Worm (Caenorhabditis elegans) whole organism, L4 larva: Measurements from ENCODE around the gene F44D12.2.
A peak's percentile ranks its signal among the peaks of the same experiment; 100 is the strongest.

ENCODE experiments used
- F10B5.3 ChIP-seq: sonication (generic microtip); optimal IDR thresholded peaks from 2 replicates; lab custom pipeline; 2016; ENCODE audit warnings: mild to moderate bottlenecking, missing genetic modification characterization, missing compliant biosample characterization
- F37D6.2 ChIP-seq: sonication (generic microtip); optimal IDR thresholded peaks from 2 replicates; lab custom pipeline; 2016; ENCODE audit warnings: mild to moderate bottlenecking, missing genetic modification characterization, missing compliant biosample characterization
- F49E8.2 ChIP-seq: sonication (generic microtip); optimal IDR thresholded peaks from 2 replicates; lab custom pipeline; 2016; ENCODE audit warnings: missing compliant biosample characterization, mild to moderate bottlenecking, missing genetic modification characterization, borderline replicate concordance
- T26A8.4 ChIP-seq: fragments of 200-800 bp; sonication (Bioruptor generic); IDR thresholded peaks from 2 replicates; pipeline ENCODE4 v1.3.6; 2022; ENCODE audit warnings: missing genetic modification characterization, missing compliant biosample characterization
- Y105C5A.15 ChIP-seq: fragments of 200-800 bp; sonication (Bioruptor generic); IDR thresholded peaks from 2 replicates; pipeline ENCODE4 v1.3.6; 2022; ENCODE audit warnings: missing genetic modification characterization, missing compliant biosample characterization
- Y75B8A.6 ChIP-seq: fragments of 200-800 bp; sonication (Bioruptor generic); IDR thresholded peaks from 2 replicates; pipeline ENCODE4 v1.3.6; 2022; ENCODE audit warnings: missing genetic modification reagents, missing genetic modification characterization, missing compliant biosample characterization
- ZK337.2 ChIP-seq: fragments of 200-800 bp; sonication (Bioruptor generic); IDR thresholded peaks from 2 replicates; pipeline ENCODE4 v1.3.6; 2022; ENCODE audit warnings: missing genetic modification reagents, missing genetic modification characterization, missing compliant biosample characterization
- aha-1 ChIP-seq: fragments of 150-350 bp; peaks from one replicate; lab custom pipeline; 2014; ENCODE audit warnings: missing biosample characterization, missing genetic modification characterization
- aly-2 ChIP-seq: sonication (generic microtip); optimal IDR thresholded peaks from 2 replicates; lab custom pipeline; 2018; ENCODE audit warnings: missing biosample characterization, missing genetic modification characterization
- arid-1 ChIP-seq: fragments of 200-800 bp; sonication (Bioruptor generic); conservative IDR thresholded peaks from 2 replicates; pipeline ENCODE4 v1.3.6; 2022; ENCODE audit warnings: missing genetic modification reagents, missing genetic modification characterization, missing compliant biosample characterization
- ceh-28 ChIP-seq: fragments of 150-350 bp; optimal IDR thresholded peaks from 2 replicates; lab custom pipeline; 2014; ENCODE audit warnings: missing biosample characterization, missing genetic modification reagents, missing genetic modification characterization
- ceh-44 ChIP-seq: fragments of 200-800 bp; sonication (Bioruptor generic); IDR thresholded peaks from 2 replicates; pipeline ENCODE4 v1.3.6; 2022; ENCODE audit warnings: missing genetic modification reagents, missing genetic modification characterization, missing compliant biosample characterization
- ceh-82 ChIP-seq: sonication (generic microtip); optimal IDR thresholded peaks from 2 replicates; lab custom pipeline; 2017; ENCODE audit warnings: missing biosample characterization, missing genetic modification characterization
- ctbp-1 ChIP-seq: fragments of 200-800 bp; sonication (Bioruptor generic); IDR thresholded peaks from 2 replicates; pipeline ENCODE4 v1.3.6; 2022; ENCODE audit warnings: missing genetic modification reagents, missing genetic modification characterization, missing compliant biosample characterization
- dmd-8 ChIP-seq: fragments of 200-800 bp; sonication (Bioruptor generic); IDR thresholded peaks from 2 replicates; pipeline ENCODE4 v1.3.6; 2022; ENCODE audit warnings: missing genetic modification characterization, missing compliant biosample characterization
- gei-8 ChIP-seq: fragments of 200-800 bp; sonication (Bioruptor generic); optimal IDR thresholded peaks from 2 replicates; lab custom pipeline; 2018; ENCODE audit warnings: mild to moderate bottlenecking, missing genetic modification characterization, missing compliant biosample characterization
- hif-1 ChIP-seq, 2 experiments: sonication (generic microtip); optimal IDR thresholded peaks; 2 replicates each; lab custom pipeline; 2016 to 2017; ENCODE audit warnings: missing compliant biosample characterization in 2 of 2, missing genetic modification characterization in 2 of 2, missing genetic modification reagents in 2 of 2, missing genotype in 2 of 2, mild to moderate bottlenecking in 1 of 2
- hlh-11 ChIP-seq: fragments of 200-800 bp; sonication (Bioruptor generic); optimal IDR thresholded peaks from 2 replicates; lab custom pipeline; 2018; ENCODE audit warnings: mild to moderate bottlenecking, missing genetic modification characterization, missing compliant biosample characterization
- lim-7 ChIP-seq: fragments of 200-800 bp; sonication (Bioruptor generic); IDR thresholded peaks from 2 replicates; pipeline ENCODE4 v1.3.6; 2022; ENCODE audit warnings: missing genetic modification characterization, missing compliant biosample characterization
- lin-1 ChIP-seq: fragments of 200-800 bp; sonication (Bioruptor generic); IDR thresholded peaks from 2 replicates; pipeline ENCODE4 v1.3.6; 2022; ENCODE audit warnings: missing genetic modification reagents, missing genetic modification characterization, missing compliant biosample characterization
- lin-15B ChIP-seq: fragments of 150-350 bp; sonication (generic microtip); optimal IDR thresholded peaks from 3 replicates; lab custom pipeline; 2014; ENCODE audit warnings: missing biosample characterization, missing genetic modification characterization
- lin-38 ChIP-seq: fragments of 200-800 bp; sonication (Bioruptor generic); IDR thresholded peaks from 2 replicates; pipeline ENCODE4 v1.3.6; 2022; ENCODE audit warnings: missing genetic modification reagents, missing genetic modification characterization, missing compliant biosample characterization
- lsy-2 ChIP-seq, 2 experiments: fragments of 150-350 bp in 1 of 2; sonication (generic microtip) in 1 of 2; optimal IDR thresholded peaks; 2 replicates each; lab custom pipeline; 2014 to 2017; ENCODE audit warnings: missing biosample characterization in 2 of 2, missing genetic modification characterization in 2 of 2
- mdt-29 ChIP-seq: fragments of 200-800 bp; sonication (Bioruptor generic); IDR thresholded peaks from 2 replicates; pipeline ENCODE4 v1.3.6; 2022; ENCODE audit warnings: missing genetic modification reagents, missing genetic modification characterization, missing compliant biosample characterization
- mep-1 ChIP-seq: fragments of 150-350 bp; sonication (generic microtip); optimal IDR thresholded peaks from 3 replicates; lab custom pipeline; 2014; ENCODE audit warnings: missing biosample characterization, missing genetic modification characterization
- nhr-11 ChIP-seq: fragments of 150-350 bp; optimal IDR thresholded peaks from 2 replicates; lab custom pipeline; 2014; ENCODE audit warnings: missing biosample characterization, missing genetic modification characterization
- nhr-25 ChIP-seq: sonication (generic microtip); optimal IDR thresholded peaks from 2 replicates; lab custom pipeline; 2017; ENCODE audit warnings: missing genetic modification characterization, mild to moderate bottlenecking, missing compliant biosample characterization, antibody characterized with exemption, moderate library complexity, borderline replicate concordance; ENCODE audit not compliant: insufficient read depth
- nhr-28 ChIP-seq: fragments of 150-350 bp; optimal IDR thresholded peaks from 2 replicates; lab custom pipeline; 2014; ENCODE audit warnings: missing biosample characterization, missing genetic modification characterization
- nhr-41 ChIP-seq: fragments of 200-800 bp; sonication (Bioruptor generic); IDR thresholded peaks from 2 replicates; pipeline ENCODE4 v1.3.6; 2022; ENCODE audit warnings: missing genetic modification reagents, missing genetic modification characterization, missing compliant biosample characterization
- nhr-6 ChIP-seq: fragments of 150-350 bp; optimal IDR thresholded peaks from 2 replicates; lab custom pipeline; 2014; ENCODE audit warnings: missing biosample characterization, missing genetic modification characterization
- saeg-2 ChIP-seq: fragments of 200-800 bp; sonication (Bioruptor generic); IDR thresholded peaks from 2 replicates; pipeline ENCODE4 v1.3.6; 2022; ENCODE audit warnings: missing genetic modification reagents, missing genetic modification characterization, missing compliant biosample characterization
- snpc-4 ChIP-seq: fragments of 150-350 bp; optimal IDR thresholded peaks from 2 replicates; lab custom pipeline; 2014; ENCODE audit warnings: missing biosample characterization, missing genetic modification characterization
- spr-1 ChIP-seq: sonication (generic microtip); optimal IDR thresholded peaks from 2 replicates; lab custom pipeline; 2016; ENCODE audit warnings: mild to moderate bottlenecking, missing genetic modification characterization, missing compliant biosample characterization
- spr-3 ChIP-seq: fragments of 200-800 bp; sonication (Bioruptor generic); optimal IDR thresholded peaks from 2 replicates; lab custom pipeline; 2018; ENCODE audit warnings: mild to moderate bottlenecking, missing genetic modification characterization, missing compliant biosample characterization
- tra-1 ChIP-seq: fragments of 200-800 bp; sonication (Bioruptor generic); IDR thresholded peaks from 2 replicates; pipeline ENCODE4 v1.3.6; 2022; ENCODE audit warnings: missing genetic modification reagents, missing genetic modification characterization, missing compliant biosample characterization
- vab-7 ChIP-seq: fragments of 200-800 bp; sonication (Bioruptor generic); IDR thresholded peaks from 2 replicates; pipeline ENCODE4 v1.3.6; 2022; ENCODE audit warnings: missing genetic modification reagents, missing genetic modification characterization, missing compliant biosample characterization
- zag-1 ChIP-seq: fragments of 150-350 bp; optimal IDR thresholded peaks from 2 replicates; lab custom pipeline; 2014; ENCODE audit warnings: missing biosample characterization, missing genetic modification characterization
- zip-2 ChIP-seq: fragments of 150-350 bp; optimal IDR thresholded peaks from 2 replicates; lab custom pipeline; 2014; ENCODE audit warnings: missing biosample characterization, missing genetic modification characterization
- ztf-11 ChIP-seq: fragments of 150-350 bp; optimal IDR thresholded peaks from 2 replicates; lab custom pipeline; 2014; ENCODE audit warnings: missing biosample characterization, missing genetic modification characterization

Gene F44D12.2

ce11 chrIV:10022991-10023390 lies 5.5 kb upstream of the F44D12.2 start, which contains the start of gene F44D12.8:
Gene F44D12.8 (plus strand): TSS chrIV:10023291.
- TF ChIP-seq Y105C5A.15 (GFP tag; lab: Robert Waterston, UW): no peak
- no peak for TF ChIP-seq nhr-11 (tag; lab: Kevin White, UChicago)
- no peak for TF ChIP-seq lin-1 (GFP tag; lab: Robert Waterston, UW)
- TF ChIP-seq ZK337.2 (GFP tag; lab: Robert Waterston, UW): no peak

- TF ChIP-seq Y75B8A.6 (no peak), ztf-11 (tag; lab: Kevin White, UChicago) (no peak), dmd-8 (no peak), zip-2 (tag; lab: Kevin White, UChicago) (no peak), mdt-29 (GFP tag; lab: Robert Waterston, UW) (no peak), spr-3 (GFP tag; lab: Kevin White, UChicago) (no peak), saeg-2 (GFP tag; lab: Robert Waterston, UW) (no peak), nhr-41 (GFP tag; lab: Robert Waterston, UW) (no peak), mep-1 (no peak), ctbp-1 (GFP tag; lab: Robert Waterston, UW) (no peak), snpc-4 (no peak), aly-2 (tag; lab: Kevin White, UChicago) (no peak), nhr-25 (tag; lab: Kevin White, UChicago) (no peak)
These were observed 3.8 kb upstream of the F44D12.2 start, which contains the start of gene F44D12.19 for ce11 chrIV:10021283-10021682. Gene F44D12.19 (plus strand): TSS chrIV:10021583.

- TF ChIP-seq aha-1 (tag; lab: Kevin White, UChicago) (no peak), ceh-44 (GFP tag; lab: Robert Waterston, UW) (no peak), lsy-2 (tag; optimal IDR thresholded peaks at IDR 0.05; lab: Kevin White, UChicago) (no peak), ceh-82 (tag; lab: Kevin White, UChicago) (no peak), F10B5.3 (tag; lab: Kevin White, UChicago) (no peak), arid-1 (no peak), F37D6.2 (tag; lab: Kevin White, UChicago) (no peak), ceh-28 (no peak), T26A8.4 (no peak), gei-8 (GFP tag; lab: Kevin White, UChicago) (no peak), hlh-11 (tag; lab: Kevin White, UChicago) (no peak), vab-7 (GFP tag; lab: Robert Waterston, UW) (no peak), hif-1 (tag; optimal IDR thresholded peaks at IDR 0.05; lab: Kevin White, UChicago) (no peak), lin-15B (tag; lab: Kevin White, UChicago) (no peak), nhr-6 (tag; lab: Kevin White, UChicago) (no peak), spr-1 (no peak), snpc-4 (no peak), nhr-25 (tag; lab: Kevin White, UChicago) (no peak), mep-1 (no peak)
These were observed 556 bp downstream of the F44D12.2 start, which contains the start of gene ent-7 for ce11 chrIV:10016977-10017376. Gene ent-7 (plus strand): TSS chrIV:10017277.

ce11 chrIV:10009536-10009935 lies 8.0 kb downstream of the F44D12.2 start, which contains the start of gene magu-4:
Gene magu-4 (plus strand): TSS chrIV:10009753.
- TF ChIP-seq aha-1 (tag; lab: Kevin White, UChicago): peak; percentile 60
- no peak for TF ChIP-seq lim-7
- no peak for TF ChIP-seq F49E8.2 (tag; lab: Kevin White, UChicago)
- no peak for TF ChIP-seq tra-1 (GFP tag; lab: Robert Waterston, UW)
- no peak for TF ChIP-seq gei-8 (GFP tag; lab: Kevin White, UChicago)
- TF ChIP-seq lin-38 (GFP tag; lab: Robert Waterston, UW): no peak
- TF ChIP-seq nhr-28 (tag; lab: Kevin White, UChicago): no peak
- TF ChIP-seq zag-1 (tag; lab: Kevin White, UChicago): no peak
